Fruit fly (Drosophila melanogaster): ENCODE data around the gene CG6650.

CG6650 gene

DNA sequence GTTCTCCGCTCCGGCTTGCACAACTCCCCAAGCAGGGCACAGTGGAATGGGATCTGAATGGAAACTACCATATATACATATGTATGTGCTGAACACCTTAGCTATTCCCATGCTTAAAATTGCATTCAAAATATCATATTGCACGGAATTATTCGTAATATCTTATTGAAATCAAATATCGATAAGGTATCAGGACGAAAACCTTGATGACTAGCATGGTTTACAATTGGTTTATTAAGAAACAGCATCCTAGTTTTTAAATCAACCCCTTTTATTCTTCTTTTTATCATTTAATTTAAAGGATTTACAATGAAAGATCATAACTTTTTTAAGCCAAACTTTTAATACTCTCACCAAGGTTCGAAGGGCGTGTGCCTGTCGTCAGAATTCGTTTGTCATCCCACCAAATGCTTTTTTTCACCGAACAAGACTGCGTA lies 24.0 kb downstream of the CG6650 start (continued):
- TF ChIP-seq Spps (tag; optimal IDR thresholded peaks at IDR 0.05) (no peak), Hr51 (GFP tag; optimal IDR thresholded peaks at IDR 0.05) (peak in 1 of 2 experiments; percentile 7), tx (GFP tag; optimal IDR thresholded peaks at IDR 0.05) (no peak), Mad (GFP tag; optimal IDR thresholded peaks at IDR 0.05) (no peak), CG10321 (GFP tag; IDR thresholded peaks at IDR 0.05) (no peak), wor (GFP tag; IDR thresholded peaks at IDR 0.05) (no peak), NC2α (GFP tag; optimal IDR thresholded peaks at IDR 0.05) (no peak), slp2 (GFP tag; optimal IDR thresholded peaks at IDR 0.05) (no peak), CG9932 (GFP tag; IDR thresholded peaks at IDR 0.05) (peak; percentile 46), CG5245 (GFP tag; optimal IDR thresholded peaks at IDR 0.05) (peak; percentile 1), org-1 (GFP tag; optimal IDR thresholded peaks at IDR 0.05) (no peak), usp (GFP tag; optimal IDR thresholded peaks at IDR 0.05) (no peak), CG2678 (tag; optimal IDR thresholded peaks at IDR 0.05) (peak; percentile 10), eyg (GFP tag; optimal IDR thresholded peaks at IDR 0.05) (no peak), HmgD (GFP tag; optimal IDR thresholded peaks at IDR 0.05) (no peak), ranshi (GFP tag; IDR thresholded peaks at IDR 0.05) (no peak), Six4 (GFP tag; optimal IDR thresholded peaks at IDR 0.05) (no peak), esg (GFP tag; conservative IDR thresholded peaks at IDR 0.05) (no peak), Med (GFP tag) (peak; percentile 81), CG15479 (GFP tag; optimal IDR thresholded peaks at IDR 0.05) (no peak), CG3065 (GFP tag; optimal IDR thresholded peaks at IDR 0.05) (no peak), hkb (optimal IDR thresholded peaks at IDR 0.05) (no peak), hkb (GFP tag; IDR thresholded peaks at IDR 0.05) (no peak), zfh1 (GFP tag; IDR thresholded peaks at IDR 0.05) (no peak), repo (GFP tag; optimal IDR thresholded peaks at IDR 0.05) (no peak), lab (GFP tag; optimal IDR thresholded peaks at IDR 0.05) (peak; percentile 32), CG33213 (GFP tag; optimal IDR thresholded peaks at IDR 0.05) (no peak), Meics (GFP tag; optimal IDR thresholded peaks at IDR 0.05) (peak; percentile 49), grau (tag; optimal IDR thresholded peaks at IDR 0.05) (peak; percentile 21), CG14441 (GFP tag; IDR thresholded peaks at IDR 0.05) (no peak), CG9727 (GFP tag; optimal IDR thresholded peaks at IDR 0.05) (peak; percentile 29), Ssrp (tag; optimal IDR thresholded peaks at IDR 0.05) (no peak), sens (GFP tag) (peak; percentile 80), NFAT (GFP tag; IDR thresholded peaks at IDR 0.05) (0 out of 2 replicates have a peak, but pooled peaks have one; percentile 17), dmrt99B (tag; optimal IDR thresholded peaks at IDR 0.05) (peak; percentile 32), CG9876 (GFP tag; optimal IDR thresholded peaks at IDR 0.05) (no peak), her (GFP tag; optimal IDR thresholded peaks at IDR 0.05) (no peak), seq (GFP tag; IDR thresholded peaks at IDR 0.05) (no peak), Dek (tag; optimal IDR thresholded peaks at IDR 0.05) (no peak), CG7357 (GFP tag; IDR thresholded peaks at IDR 0.05) (no peak), Ets97D (GFP tag; optimal IDR thresholded peaks at IDR 0.05) (no peak), CG8281 (tag; optimal IDR thresholded peaks at IDR 0.05) (no peak), CG4820 (GFP tag; optimal IDR thresholded peaks at IDR 0.05) (peak; percentile 10), mld (GFP tag; IDR thresholded peaks at IDR 0.05; ENCODE audit: partially characterized antibody) (no peak), CG2120 (GFP tag; optimal IDR thresholded peaks at IDR 0.05) (peak; percentile 55), schlank (tag; optimal IDR thresholded peaks at IDR 0.05) (no peak), mam (GFP tag; optimal IDR thresholded peaks at IDR 0.05) (peak; percentile 3), Taf1 (GFP tag; IDR thresholded peaks at IDR 0.05) (no peak), pzg (GFP tag; optimal IDR thresholded peaks at IDR 0.05) (no peak), CG17361 (GFP tag; IDR thresholded peaks at IDR 0.05) (peak; percentile 41; the same call in 1 of the 3 replicates), bcd (GFP tag; optimal IDR thresholded peaks at IDR 0.05) (peak; percentile 7), CG17328 (GFP tag; IDR thresholded peaks at IDR 0.05) (no peak), CG8290 (GFP tag; optimal IDR thresholded peaks at IDR 0.05) (no peak), CG8290 (tag; optimal IDR thresholded peaks at IDR 0.05) (no peak)

Measured in whole organism, embryonic.